Fruit fly (Drosophila melanogaster) whole organism, wandering third instar larva: ENCODE measurements around the gene CG13315.

Experiments used
- CG9705 ChIP-seq: fragments of 200-800 bp; sonication (Bioruptor generic); optimal IDR thresholded peaks from 2 replicates; lab custom pipeline; 2018; ENCODE audit warnings: missing biosample characterization, mild to moderate bottlenecking, missing genetic modification characterization
- Mio ChIP-seq: sonication (Bioruptor generic); optimal IDR thresholded peaks from 2 replicates; lab custom pipeline; 2016; ENCODE audit warnings: missing biosample characterization, missing genetic modification characterization
- Rel ChIP-seq, 2 experiments: fragments of 200-800 bp; sonication (Bioruptor generic) in 1 of 2; optimal IDR thresholded peaks; 2 replicates in 1 of 2; 3 replicates in 1 of 2; lab custom pipeline; 2016 to 2019; ENCODE audit warnings: mild to moderate bottlenecking in 2 of 2, missing biosample characterization in 2 of 2, missing genetic modification characterization in 2 of 2, moderate library complexity in 1 of 2
- usp ChIP-seq: fragments of >200 bp; optimal IDR thresholded peaks from 2 replicates; lab custom pipeline; 2017; ENCODE audit warnings: missing biosample characterization, missing genetic modification characterization

- TF ChIP-seq Mio (GFP tag; lab: Kevin White, UChicago), result no peak
- TF ChIP-seq usp, result no peak
- no peak for TF ChIP-seq CG9705 (GFP tag; lab: Kevin White, UChicago)
- TF ChIP-seq Rel (GFP tag; optimal IDR thresholded peaks at IDR 0.05; lab: Kevin White, UChicago), result no peak
- no peak for TF ChIP-seq Rel (tag; optimal IDR thresholded peaks at IDR 0.05; lab: Kevin White, UChicago)
Measured at dm6 chr3L:9059611-9060203, 37.0 kb upstream of the CG13315 start.
